Worm (Caenorhabditis elegans): ENCODE measurements around the gene srg-67.

The srg-67 gene

ce11 chrV:5509966-5510365, 47.2 kb upstream of the srg-67 start:
- no peak for TF ChIP-seq daf-16 (GFP tag; optimal IDR thresholded peaks at IDR 0.05)
- peak; percentile 23 for TF ChIP-seq daf-16 (tag; optimal IDR thresholded peaks at IDR 0.05)
- TF ChIP-seq ztf-7 (tag; optimal IDR thresholded peaks at IDR 0.05) = no peak
- TF ChIP-seq F44E2.7 (GFP tag; IDR thresholded peaks at IDR 0.05) = no peak
- peak in 1 of 2 experiments; percentile 94 for TF ChIP-seq unc-62 (GFP tag; optimal IDR thresholded peaks at IDR 0.05 in 1 of 2)
- TF ChIP-seq unc-62 (tag; optimal IDR thresholded peaks at IDR 0.05) = no peak
- peak; percentile 16 for TF ChIP-seq dve-1 (tag; optimal IDR thresholded peaks at IDR 0.05; ENCODE audit: insufficient read depth)
- peak; percentile 59 for TF ChIP-seq dmd-6 (GFP tag; IDR thresholded peaks at IDR 0.05)
- no peak for TF ChIP-seq hif-1 (tag; optimal IDR thresholded peaks at IDR 0.05)
- no peak for TF ChIP-seq rbr-2 (tag; optimal IDR thresholded peaks at IDR 0.05)
- peak; percentile 34 for TF ChIP-seq lin-38 (GFP tag; IDR thresholded peaks at IDR 0.05)

ce11 chrV:5509134-5509533, 46.3 kb upstream of the srg-67 start:
- TF ChIP-seq egl-27 (tag; optimal IDR thresholded peaks at IDR 0.05) = no peak
- TF ChIP-seq duxl-1 (tag; optimal IDR thresholded peaks at IDR 0.05; ENCODE audit: poor library complexity) = no peak
- no peak for TF ChIP-seq tag-97 (GFP tag; IDR thresholded peaks at IDR 0.05)
- peak in 1 of 2 experiments; percentile 94 for TF ChIP-seq unc-62 (GFP tag; optimal IDR thresholded peaks at IDR 0.05 in 1 of 2)
- no peak for TF ChIP-seq unc-62 (tag; optimal IDR thresholded peaks at IDR 0.05)
- TF ChIP-seq nhr-11 (tag; optimal IDR thresholded peaks at IDR 0.05) = no peak

- TF ChIP-seq hif-1 (tag; optimal IDR thresholded peaks at IDR 0.05) (peak; percentile 71 to 91), tag-97 (GFP tag; IDR thresholded peaks at IDR 0.05) (no peak), aly-2 (tag; optimal IDR thresholded peaks at IDR 0.05) (no peak), F10B5.3 (tag; optimal IDR thresholded peaks at IDR 0.05) (peak; percentile 75), dmd-6 (GFP tag; IDR thresholded peaks at IDR 0.05) (peak; percentile 93), madf-9 (GFP tag; conservative IDR thresholded peaks at IDR 0.05) (peak; percentile 65), mxl-3 (GFP tag; optimal IDR thresholded peaks at IDR 0.05) (peak; percentile 79), nhr-111 (GFP tag; optimal IDR thresholded peaks at IDR 0.05) (no peak), fkh-10 (GFP tag; optimal IDR thresholded peaks at IDR 0.05) (peak; percentile 59), lin-1 (GFP tag; IDR thresholded peaks at IDR 0.05) (no peak), nhr-76 (tag; optimal IDR thresholded peaks at IDR 0.05) (no peak), F44E2.7 (GFP tag; IDR thresholded peaks at IDR 0.05) (no peak), dpl-1 (GFP tag; optimal IDR thresholded peaks at IDR 0.05) (peak; percentile 87), unc-39 (tag; optimal IDR thresholded peaks at IDR 0.05) (no peak), spr-1 (tag; optimal IDR thresholded peaks at IDR 0.05) (peak; percentile 84), lsy-2 (tag; optimal IDR thresholded peaks at IDR 0.05) (peak; percentile 54 to 92), nhr-28 (tag; optimal IDR thresholded peaks at IDR 0.05) (peak; percentile 83), F26F4.8 (GFP tag; conservative IDR thresholded peaks at IDR 0.05) (no peak), pha-4 (GFP tag; IDR thresholded peaks at IDR 0.05) (peak; percentile 84), pha-4 (tag; optimal IDR thresholded peaks at IDR 0.05) (no peak), cey-2 (tag; optimal IDR thresholded peaks at IDR 0.05; ENCODE audit: borderline replicate concordance, insufficient read depth) (no peak), Y48G9A.11 (GFP tag; IDR thresholded peaks at IDR 0.05) (peak; percentile 45; the same call in 1 of the 2 replicates), daf-12 (tag; optimal IDR thresholded peaks at IDR 0.05) (no peak), nhr-48 (tag; optimal IDR thresholded peaks at IDR 0.05) (peak; percentile 77), egl-43 (GFP tag; IDR thresholded peaks at IDR 0.05) (peak; percentile 91), snpc-4 (tag; optimal IDR thresholded peaks at IDR 0.05) (no peak), hlh-30 (tag; optimal IDR thresholded peaks at IDR 0.05; ENCODE audit: insufficient read depth) (peak; percentile 83), lin-13 (GFP tag; optimal IDR thresholded peaks at IDR 0.05) (peak; percentile 89), ztf-11 (tag; optimal IDR thresholded peaks at IDR 0.05) (no peak), ctbp-1 (GFP tag; IDR thresholded peaks at IDR 0.05) (peak; percentile 93), snpc-1.2 (GFP tag; IDR thresholded peaks at IDR 0.05) (peak; percentile 50; the same call in 1 of the 2 replicates), ceh-44 (GFP tag; IDR thresholded peaks at IDR 0.05) (no peak), nhr-11 (tag; optimal IDR thresholded peaks at IDR 0.05) (peak; percentile 83), sdz-12 (GFP tag; optimal IDR thresholded peaks at IDR 0.05) (no peak), T20F7.1 (GFP tag; optimal IDR thresholded peaks at IDR 0.05) (peak; percentile 88), skn-1 (tag; optimal IDR thresholded peaks at IDR 0.05) (no peak), Y5F2A.4 (GFP tag; optimal IDR thresholded peaks at IDR 0.05) (peak; percentile 58)
These were observed 42.1 kb upstream of the srg-67 start, which contains the start of the genes dnj-19 and nhr-47 for ce11 chrV:5504807-5505442. Gene dnj-19, minus strand, starts transcription at chrV:5504857. Gene nhr-47, plus strand, starts transcription at chrV:5505253.

Measured in whole organism, L4 larva.